Fruit fly (Drosophila melanogaster) whole organism, prepupa: ENCODE results near the gene Brd.

ENCODE experiments used
- CG10631 ChIP-seq: fragments of 200-800 bp; sonication (Bioruptor generic); optimal IDR thresholded peaks from 2 replicates; lab custom pipeline; 2016; ENCODE audit warnings: missing biosample characterization, missing genetic modification characterization
- CG10669 ChIP-seq: fragments of 200-800 bp; sonication (Bioruptor generic); optimal IDR thresholded peaks from 3 replicates; lab custom pipeline; 2018; ENCODE audit warnings: missing biosample characterization, mild to moderate bottlenecking, missing genetic modification characterization, moderate library complexity
- CG11762 ChIP-seq: fragments of 200-800 bp; sonication (Bioruptor generic); optimal IDR thresholded peaks from 3 replicates; lab custom pipeline; 2016; ENCODE audit warnings: missing biosample characterization, missing genetic modification characterization; ENCODE audit not compliant: insufficient read depth
- CG11902 ChIP-seq: fragments of 200-800 bp; sonication (Bioruptor generic); optimal IDR thresholded peaks from 3 replicates; lab custom pipeline; 2016; ENCODE audit warnings: missing biosample characterization, missing genetic modification characterization
- CG15336 ChIP-seq: fragments of 200-800 bp; sonication (Bioruptor generic); IDR thresholded peaks from 2 replicates; pipeline ENCODE4 v1.3.6; 2022; ENCODE audit warnings: missing biosample characterization, missing genetic modification characterization
- CG31627 ChIP-seq: fragments of 200-800 bp; sonication (Bioruptor generic); optimal IDR thresholded peaks from 3 replicates; lab custom pipeline; 2016; ENCODE audit warnings: missing biosample characterization, missing genetic modification characterization
- CG32006 ChIP-seq: fragments of 200-800 bp; sonication (Bioruptor generic); optimal IDR thresholded peaks from 3 replicates; lab custom pipeline; 2017; ENCODE audit warnings: missing biosample characterization, mild to moderate bottlenecking, missing genetic modification characterization
- CG34406 ChIP-seq: fragments of 200-800 bp; sonication (Bioruptor generic); optimal IDR thresholded peaks from 3 replicates; lab custom pipeline; 2016; ENCODE audit warnings: missing biosample characterization, missing genetic modification characterization
- CG3919 ChIP-seq: fragments of 200-800 bp; sonication (Bioruptor generic); optimal IDR thresholded peaks from 3 replicates; lab custom pipeline; 2016; ENCODE audit warnings: missing biosample characterization, missing genetic modification characterization
- CG4318 ChIP-seq: fragments of 200-800 bp; sonication (Bioruptor generic); optimal IDR thresholded peaks from 3 replicates; lab custom pipeline; 2017; ENCODE audit warnings: missing biosample characterization, mild to moderate bottlenecking, missing genetic modification characterization
- CG6163 ChIP-seq: fragments of 200-800 bp; sonication (Bioruptor generic); IDR thresholded peaks from 3 replicates; pipeline ENCODE4 v1.3.6; 2022; ENCODE audit warnings: missing biosample characterization, missing genetic modification characterization
- CG6276 ChIP-seq: fragments of 200-800 bp; sonication (Bioruptor generic); optimal IDR thresholded peaks from 2 replicates; lab custom pipeline; 2017; ENCODE audit warnings: missing biosample characterization, mild to moderate bottlenecking, missing genetic modification characterization
- CG6808 ChIP-seq: fragments of 200-800 bp; sonication (Bioruptor generic); optimal IDR thresholded peaks from 3 replicates; lab custom pipeline; 2017; ENCODE audit warnings: missing biosample characterization, missing genetic modification characterization, mild to moderate bottlenecking, moderate library complexity, missing genetic modification reagents
- CG6854 ChIP-seq: fragments of 200-800 bp; sonication (Bioruptor generic); optimal IDR thresholded peaks from 2 replicates; lab custom pipeline; 2017; ENCODE audit warnings: missing biosample characterization, mild to moderate bottlenecking, missing genetic modification characterization
- CG7368 ChIP-seq: fragments of 200-800 bp; sonication (Bioruptor generic); optimal IDR thresholded peaks from 3 replicates; lab custom pipeline; 2016; ENCODE audit warnings: missing biosample characterization, missing genetic modification characterization
- CG8119 ChIP-seq: fragments of 200-800 bp; sonication (Bioruptor generic); IDR thresholded peaks from 3 replicates; pipeline ENCODE4 v1.3.6; 2022; ENCODE audit warnings: missing biosample characterization, missing genetic modification characterization
- CG8632 ChIP-seq: fragments of 200-800 bp; sonication (Bioruptor generic); optimal IDR thresholded peaks from 3 replicates; lab custom pipeline; 2016; ENCODE audit warnings: missing biosample characterization, missing genetic modification characterization
- CG9139 ChIP-seq: fragments of 200-800 bp; sonication (Bioruptor generic); optimal IDR thresholded peaks from 3 replicates; lab custom pipeline; 2017; ENCODE audit warnings: missing biosample characterization, mild to moderate bottlenecking, missing genetic modification characterization
- Eip75B ChIP-seq: fragments of 200-800 bp; sonication (Bioruptor generic); optimal IDR thresholded peaks from 3 replicates; lab custom pipeline; 2016; ENCODE audit warnings: missing biosample characterization, missing genetic modification characterization
- Eip78C ChIP-seq: fragments of 200-800 bp; sonication (Bioruptor generic); peaks from one replicate; lab custom pipeline; 2016; ENCODE audit warnings: missing biosample characterization, missing genetic modification characterization
- Eip93F ChIP-seq: fragments of 200-800 bp; sonication (Bioruptor generic); optimal IDR thresholded peaks from 2 replicates; lab custom pipeline; 2016; ENCODE audit warnings: missing biosample characterization, mild to moderate bottlenecking, missing genetic modification characterization
- Ets21C ChIP-seq: fragments of 200-800 bp; sonication (Bioruptor generic); optimal IDR thresholded peaks from 3 replicates; lab custom pipeline; 2016; ENCODE audit warnings: missing biosample characterization, missing genetic modification characterization
- Gug ChIP-seq: fragments of 200-800 bp; sonication (Bioruptor generic); IDR thresholded peaks from 2 replicates; pipeline ENCODE4 v1.3.6; 2022; ENCODE audit warnings: missing biosample characterization, missing genetic modification characterization
- Hr38 ChIP-seq: sonication (Bioruptor generic); optimal IDR thresholded peaks from 2 replicates; lab custom pipeline; 2016; ENCODE audit warnings: missing biosample characterization, missing genetic modification characterization
- Hr39 ChIP-seq: fragments of 200-800 bp; sonication (Bioruptor generic); optimal IDR thresholded peaks from 2 replicates; lab custom pipeline; 2016; ENCODE audit warnings: missing biosample characterization, missing genetic modification characterization
- Hr4 ChIP-seq: fragments of 200-800 bp; sonication (Bioruptor generic); optimal IDR thresholded peaks from 3 replicates; lab custom pipeline; 2016; ENCODE audit warnings: missing biosample characterization, missing genetic modification characterization
- Lpt ChIP-seq: fragments of 200-800 bp; sonication (Bioruptor generic); optimal IDR thresholded peaks from 3 replicates; lab custom pipeline; 2016; ENCODE audit warnings: missing biosample characterization, missing genetic modification characterization
- OdsH ChIP-seq: fragments of 200-800 bp; sonication (Bioruptor generic); optimal IDR thresholded peaks from 3 replicates; lab custom pipeline; 2016; ENCODE audit warnings: missing biosample characterization, missing genetic modification characterization
- Smox ChIP-seq: fragments of 200-800 bp; sonication (Bioruptor generic); optimal IDR thresholded peaks from 3 replicates; lab custom pipeline; 2016; ENCODE audit warnings: missing biosample characterization, missing genetic modification characterization
- Sox15 ChIP-seq: fragments of 200-800 bp; sonication (Bioruptor generic); optimal IDR thresholded peaks from 3 replicates; lab custom pipeline; 2016; ENCODE audit warnings: missing biosample characterization, missing genetic modification characterization
- achi ChIP-seq: fragments of 200-800 bp; sonication (Bioruptor generic); optimal IDR thresholded peaks from 3 replicates; lab custom pipeline; 2016; ENCODE audit warnings: missing biosample characterization, missing genetic modification characterization
- acj6 ChIP-seq: fragments of 200-800 bp; sonication (Bioruptor generic); optimal IDR thresholded peaks from 3 replicates; lab custom pipeline; 2016; ENCODE audit warnings: missing biosample characterization, missing genetic modification characterization
- cyc ChIP-seq: fragments of 200-800 bp; sonication (Bioruptor generic); optimal IDR thresholded peaks from 3 replicates; lab custom pipeline; 2016; ENCODE audit warnings: missing biosample characterization, missing genetic modification characterization
- dac ChIP-seq: fragments of 200-800 bp; sonication (Bioruptor generic); optimal IDR thresholded peaks from 2 replicates; lab custom pipeline; 2017; ENCODE audit warnings: missing biosample characterization, mild to moderate bottlenecking, missing genetic modification characterization
- eg ChIP-seq: fragments of 200-800 bp; sonication (Bioruptor generic); IDR thresholded peaks from 3 replicates; pipeline ENCODE4 v1.3.6; 2022; ENCODE audit warnings: missing biosample characterization, missing genetic modification characterization
- fd59A ChIP-seq: fragments of 200-800 bp; sonication (Bioruptor generic); optimal IDR thresholded peaks from 2 replicates; lab custom pipeline; 2017; ENCODE audit warnings: missing biosample characterization, mild to moderate bottlenecking, missing genetic modification characterization, missing genetic modification reagents
- fkh ChIP-seq: fragments of 200-800 bp; sonication (Bioruptor generic); optimal IDR thresholded peaks from 3 replicates; lab custom pipeline; 2017; ENCODE audit warnings: missing biosample characterization, mild to moderate bottlenecking, missing genetic modification characterization, moderate library complexity
- lz ChIP-seq: fragments of 200-800 bp; sonication (Bioruptor generic); optimal IDR thresholded peaks from 3 replicates; lab custom pipeline; 2016; ENCODE audit warnings: missing biosample characterization, missing genetic modification characterization
- net ChIP-seq: fragments of 200-800 bp; sonication (Bioruptor generic); optimal IDR thresholded peaks from 3 replicates; lab custom pipeline; 2016; ENCODE audit warnings: missing biosample characterization, missing genetic modification characterization
- pdm3 ChIP-seq: fragments of 200-800 bp; sonication (Bioruptor generic); optimal IDR thresholded peaks from 3 replicates; lab custom pipeline; 2016; ENCODE audit warnings: missing biosample characterization, missing genetic modification characterization
- salr ChIP-seq, 2 experiments: fragments of 200-800 bp; sonication (Bioruptor generic); optimal IDR thresholded peaks; 3 replicates each; lab custom pipeline; 2016 to 2018; ENCODE audit warnings: missing biosample characterization in 2 of 2, missing genetic modification characterization in 2 of 2, mild to moderate bottlenecking in 1 of 2
- ss ChIP-seq, 2 experiments: fragments of 200-800 bp; sonication (Bioruptor generic); optimal IDR thresholded peaks; 2 replicates in 1 of 2; 3 replicates in 1 of 2; lab custom pipeline; 2017 to 2018; ENCODE audit warnings: mild to moderate bottlenecking in 2 of 2, missing biosample characterization in 2 of 2, missing genetic modification characterization in 2 of 2, moderate library complexity in 1 of 2
- svp ChIP-seq: fragments of 200-800 bp; sonication (Bioruptor generic); peaks from one replicate; lab custom pipeline; 2016; ENCODE audit warnings: missing biosample characterization, missing genetic modification characterization
- topi ChIP-seq: fragments of 200-800 bp; sonication (Bioruptor generic); optimal IDR thresholded peaks from 3 replicates; lab custom pipeline; 2016; ENCODE audit warnings: missing biosample characterization, missing genetic modification characterization
- vri ChIP-seq: fragments of 200-800 bp; sonication (Bioruptor generic); optimal IDR thresholded peaks from 3 replicates; lab custom pipeline; 2016; ENCODE audit warnings: missing biosample characterization, mild to moderate bottlenecking, missing genetic modification characterization

Brd gene

dm6 chr3L:15007271-15007948 lies 34.9 kb downstream of the Brd start (continued):
- TF ChIP-seq Gug (no peak), ss (GFP tag; optimal IDR thresholded peaks at IDR 0.05; lab: Kevin White, UChicago) (peak in 1 of 2 experiments; percentile 16), OdsH (GFP tag; lab: Kevin White, UChicago) (peak; percentile 58)

DNA sequence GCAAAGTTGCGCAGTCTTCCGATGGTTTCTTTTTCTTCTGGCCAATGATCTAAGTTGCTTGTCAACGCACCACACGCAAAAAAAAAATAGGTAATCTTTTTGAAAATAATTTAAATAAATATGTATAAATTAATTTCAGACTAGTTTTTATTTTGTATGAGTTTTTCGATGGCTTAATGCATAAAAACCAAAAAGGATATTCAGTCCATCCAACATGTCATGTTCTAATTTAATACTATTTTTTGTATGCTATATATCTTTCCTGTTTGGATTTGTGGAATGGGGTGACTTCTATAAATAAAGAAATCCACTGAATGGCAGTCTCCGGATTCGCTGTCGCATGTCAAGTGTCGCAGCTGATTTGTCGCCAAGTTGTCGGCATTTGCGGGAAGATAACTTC lies 37.2 kb downstream of the Brd start:
- no peak for TF ChIP-seq CG6854 (GFP tag; lab: Kevin White, UChicago)
- TF ChIP-seq CG6163: peak; percentile 49; the same call in 1 of the 3 replicates
- TF ChIP-seq net (GFP tag; lab: Kevin White, UChicago): no peak
- TF ChIP-seq CG6808: no peak
- TF ChIP-seq Eip78C: peak; percentile 62
- TF ChIP-seq Gug: peak; percentile 43; the same call in 1 of the 2 replicates
- no peak for TF ChIP-seq CG4318 (GFP tag; lab: Kevin White, UChicago)
- peak; percentile 4 for TF ChIP-seq dac
- peak; percentile 22 for TF ChIP-seq Hr4 (GFP tag; lab: Kevin White, UChicago)
- peak; percentile 30; the same call in 1 of the 3 replicates for TF ChIP-seq CG8119 (GFP tag; lab: Robert Waterston, UW)
- TF ChIP-seq lz: no peak
- TF ChIP-seq CG10669 (GFP tag; lab: Kevin White, UChicago): no peak
- TF ChIP-seq Hr39 (GFP tag; lab: Kevin White, UChicago): no peak
- no peak for TF ChIP-seq svp
- TF ChIP-seq achi (GFP tag; lab: Kevin White, UChicago): peak; percentile 3
- TF ChIP-seq CG10631 (GFP tag; lab: Kevin White, UChicago): peak; percentile 30
- no peak for TF ChIP-seq Smox (GFP tag; lab: Kevin White, UChicago)
- TF ChIP-seq topi (GFP tag; lab: Kevin White, UChicago): no peak
- TF ChIP-seq CG31627 (GFP tag; lab: Kevin White, UChicago): no peak
- no peak for TF ChIP-seq Hr38 (GFP tag; lab: Kevin White, UChicago)
- TF ChIP-seq Eip75B (GFP tag; lab: Kevin White, UChicago): no peak
- TF ChIP-seq OdsH (GFP tag; lab: Kevin White, UChicago): peak; percentile 7
- no peak for TF ChIP-seq CG3919 (GFP tag; lab: Kevin White, UChicago)
- no peak for TF ChIP-seq cyc
- no peak for TF ChIP-seq Sox15 (GFP tag; lab: Kevin White, UChicago)
- peak; percentile 64; the same call in 2 of the 3 replicates for TF ChIP-seq eg (GFP tag; lab: Robert Waterston, UW)
- no peak for TF ChIP-seq CG9139
- TF ChIP-seq Eip93F: no peak
- TF ChIP-seq CG11902 (GFP tag; lab: Kevin White, UChicago): no peak
- no peak for TF ChIP-seq fkh (GFP tag; lab: Kevin White, UChicago)
- peak; percentile 68 for TF ChIP-seq CG15336 (GFP tag; lab: Robert Waterston, UW)
- no peak for TF ChIP-seq CG8632 (GFP tag; lab: Kevin White, UChicago)
- TF ChIP-seq Ets21C (GFP tag; lab: Kevin White, UChicago): no peak
- no peak for TF ChIP-seq CG11762 (GFP tag; lab: Kevin White, UChicago)
- TF ChIP-seq CG34406 (GFP tag; lab: Kevin White, UChicago): no peak
- no peak for TF ChIP-seq acj6
- no peak for TF ChIP-seq pdm3 (GFP tag; lab: Kevin White, UChicago)
- TF ChIP-seq CG6276 (GFP tag; lab: Kevin White, UChicago): no peak
- TF ChIP-seq CG7368 (GFP tag; lab: Kevin White, UChicago): no peak
- peak; percentile 37 for TF ChIP-seq CG32006 (GFP tag; lab: Kevin White, UChicago)
- no peak for TF ChIP-seq vri (GFP tag; lab: Kevin White, UChicago)
- TF ChIP-seq ss (GFP tag; optimal IDR thresholded peaks at IDR 0.05; lab: Kevin White, UChicago): no peak
- TF ChIP-seq salr (GFP tag; optimal IDR thresholded peaks at IDR 0.05; lab: Kevin White, UChicago): no peak
- no peak for TF ChIP-seq Lpt
- no peak for TF ChIP-seq fd59A (GFP tag; lab: Kevin White, UChicago)
